Worm (Caenorhabditis elegans): ENCODE results near the gene C12D8.20.

Gene C12D8.20

DNA sequence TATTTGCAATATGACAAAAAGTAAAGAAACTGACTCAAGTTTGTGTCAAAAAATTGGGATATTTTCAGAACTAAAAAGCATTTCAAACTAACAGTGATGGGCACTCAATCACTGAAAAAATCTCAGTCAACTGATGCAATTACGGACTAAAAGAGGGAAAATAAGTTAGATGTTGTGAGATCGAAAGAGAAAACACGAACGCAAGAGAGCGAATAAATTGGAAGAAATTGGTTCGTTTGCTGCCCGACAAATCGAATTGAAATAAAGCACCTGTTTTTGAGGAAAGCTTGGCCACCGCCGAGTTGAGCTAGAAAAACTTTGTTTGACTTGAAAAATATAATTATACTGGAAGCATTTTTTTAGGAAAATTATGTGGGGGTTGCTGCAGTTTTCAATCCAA, 43.9 kb downstream of the C12D8.20 start:
- TF ChIP-seq unc-42 (tag; optimal IDR thresholded peaks at IDR 0.05) (peak; percentile 73), C08G9.2 (tag; optimal IDR thresholded peaks at IDR 0.05) (no peak)

DNA sequence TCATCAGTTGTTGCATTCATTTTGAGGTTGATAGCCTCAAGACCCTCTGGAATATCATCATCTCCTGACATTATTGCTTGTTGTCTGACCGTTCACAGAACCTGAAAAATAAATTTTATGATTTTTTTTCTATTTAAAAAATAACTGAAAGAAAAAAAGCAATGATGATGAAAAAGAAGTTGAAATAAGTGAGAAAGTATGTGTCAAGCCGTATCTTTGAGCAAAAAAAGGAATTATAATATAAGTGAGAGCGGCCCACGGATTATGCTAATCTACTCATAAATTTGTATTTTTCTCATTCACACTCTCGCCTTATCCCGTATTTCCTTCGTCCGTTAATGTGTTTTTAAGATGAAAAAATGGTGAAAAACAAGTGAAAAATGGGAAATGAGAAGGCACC, 48.1 kb downstream of the C12D8.20 start, which contains the start of gene ric-4:
Gene ric-4, minus strand, starts transcription at position 101 of the 400 bp plus-strand sequence.
- TF ChIP-seq hlh-8 (tag; optimal IDR thresholded peaks at IDR 0.05) (no peak), che-1 (tag; optimal IDR thresholded peaks at IDR 0.05) (no peak), elt-4 (tag; optimal IDR thresholded peaks at IDR 0.05) (no peak), ceh-6 (GFP tag; optimal IDR thresholded peaks at IDR 0.05) (no peak), pros-1 (tag; optimal IDR thresholded peaks at IDR 0.05) (no peak), lin-11 (tag; optimal IDR thresholded peaks at IDR 0.05) (no peak), hlh-6 (tag; optimal IDR thresholded peaks at IDR 0.05) (no peak), C38D4.7 (GFP tag; optimal IDR thresholded peaks at IDR 0.05) (no peak), fax-1 (tag; optimal IDR thresholded peaks at IDR 0.05) (no peak), K02D7.2 (tag; optimal IDR thresholded peaks at IDR 0.05) (no peak), unc-55 (GFP tag; optimal IDR thresholded peaks at IDR 0.05) (no peak), ceh-18 (tag; optimal IDR thresholded peaks at IDR 0.05) (no peak)

Data from whole organism, late embryonic.